Worm (Caenorhabditis elegans) whole organism, L1 larva: ENCODE measurements around the gene H04D03.7.
A peak's percentile ranks its signal among the peaks of the same experiment; 100 is the strongest.

ENCODE experiments used
- C16A3.4 ChIP-seq: fragments of 150-350 bp; optimal IDR thresholded peaks from 2 replicates; lab custom pipeline; 2014; ENCODE audit warnings: missing biosample characterization, missing genetic modification characterization
- F16B12.6 ChIP-seq: fragments of 150-350 bp; optimal IDR thresholded peaks from 2 replicates; lab custom pipeline; 2014; ENCODE audit warnings: missing biosample characterization, missing genetic modification characterization
- aha-1 ChIP-seq: fragments of 150-350 bp; optimal IDR thresholded peaks from 2 replicates; lab custom pipeline; 2014; ENCODE audit warnings: missing biosample characterization, missing genetic modification characterization
- blmp-1 ChIP-seq: fragments of 150-350 bp; optimal IDR thresholded peaks from 2 replicates; lab custom pipeline; 2014; ENCODE audit warnings: missing biosample characterization, missing genetic modification characterization
- ceh-8 ChIP-seq: fragments of 200-800 bp; sonication (Bioruptor generic); optimal IDR thresholded peaks from 2 replicates; lab custom pipeline; 2018; ENCODE audit warnings: mild to moderate bottlenecking, missing genetic modification characterization, moderate library complexity, missing compliant biosample characterization
- ceh-90 ChIP-seq: sonication (generic microtip); optimal IDR thresholded peaks from 2 replicates; lab custom pipeline; 2016; ENCODE audit warnings: missing genetic modification characterization, missing compliant biosample characterization
- dpl-1 ChIP-seq, 3 experiments: fragments of 150-350 bp in 2 of 3; sonication (generic microtip) in 1 of 3; optimal IDR thresholded peaks; 2 replicates each; lab custom pipeline; 2014 to 2017; ENCODE audit warnings: missing biosample characterization in 3 of 3, missing genetic modification characterization in 3 of 3, missing genetic modification reagents in 3 of 3
- efl-1 ChIP-seq, 4 experiments: fragments of 150-350 bp; optimal IDR thresholded peaks in 3 of 4; peaks in 1 of 4; 1 replicate in 1 of 4; 2 replicates in 3 of 4; lab custom pipeline; 2014; ENCODE audit warnings: missing biosample characterization in 2 of 4, missing genetic modification characterization in 2 of 4, missing genetic modification reagents in 2 of 4
- efl-3 ChIP-seq: fragments of 200-800 bp; sonication (Bioruptor generic); optimal IDR thresholded peaks from 2 replicates; lab custom pipeline; 2018; ENCODE audit warnings: mild to moderate bottlenecking, missing genetic modification characterization, missing compliant biosample characterization
- elt-2 ChIP-seq: sonication (generic microtip); optimal IDR thresholded peaks from 2 replicates; lab custom pipeline; 2016; ENCODE audit warnings: missing genetic modification characterization, mild to moderate bottlenecking, inconsistent platforms, missing compliant biosample characterization, missing genetic modification reagents
- elt-3 ChIP-seq, 6 experiments: fragments of 150-350 bp in 1 of 6; sonication (generic microtip); optimal IDR thresholded peaks; 2 replicates each; lab custom pipeline; 2017 to 2018; ENCODE audit warnings: missing biosample characterization in 6 of 6, missing genetic modification characterization in 6 of 6, inconsistent platforms in 1 of 6
- grh-1 ChIP-seq: fragments of 200-800 bp; sonication (Bioruptor generic); IDR thresholded peaks from 2 replicates; pipeline ENCODE4 v1.3.6; 2022; ENCODE audit warnings: missing genetic modification reagents, missing genetic modification characterization, missing compliant biosample characterization
- hlh-17 ChIP-seq: fragments of 200-800 bp; sonication (Bioruptor generic); optimal IDR thresholded peaks from 2 replicates; lab custom pipeline; 2018; ENCODE audit warnings: missing genetic modification characterization, mild to moderate bottlenecking, missing compliant biosample characterization, moderate library complexity, borderline replicate concordance
- hlh-4 ChIP-seq: sonication (generic microtip); optimal IDR thresholded peaks from 2 replicates; lab custom pipeline; 2016; ENCODE audit warnings: mild to moderate bottlenecking, missing genetic modification characterization, missing compliant biosample characterization
- hpl-2 ChIP-seq: fragments of 150-350 bp; optimal IDR thresholded peaks from 2 replicates; lab custom pipeline; 2014; ENCODE audit warnings: missing biosample characterization, missing genetic modification reagents, missing genetic modification characterization
- irx-1 ChIP-seq: sonication (generic microtip); optimal IDR thresholded peaks from 2 replicates; lab custom pipeline; 2016; ENCODE audit warnings: missing genetic modification characterization, missing compliant biosample characterization
- lin-13 ChIP-seq: fragments of 150-350 bp; optimal IDR thresholded peaks from 2 replicates; lab custom pipeline; 2014; ENCODE audit warnings: missing biosample characterization, missing genetic modification reagents, missing genetic modification characterization
- lin-14 ChIP-seq: fragments of 200-800 bp; sonication (Bioruptor generic); optimal IDR thresholded peaks from 2 replicates; lab custom pipeline; 2018; ENCODE audit warnings: mild to moderate bottlenecking, missing genetic modification characterization, moderate library complexity, missing compliant biosample characterization
- lin-35 ChIP-seq, 2 experiments: fragments of 150-350 bp; optimal IDR thresholded peaks; 2 replicates each; lab custom pipeline; 2014; ENCODE audit warnings: missing biosample characterization in 2 of 2, missing genetic modification characterization in 2 of 2, missing genetic modification reagents in 2 of 2
- lsy-2 ChIP-seq, 2 experiments: fragments of 150-350 bp; optimal IDR thresholded peaks; 2 replicates each; lab custom pipeline; 2014; ENCODE audit warnings: missing biosample characterization in 2 of 2, missing genetic modification characterization in 2 of 2
- mdl-1 ChIP-seq, 2 experiments: fragments of 150-350 bp; optimal IDR thresholded peaks; 2 replicates each; lab custom pipeline; 2014 to 2017; ENCODE audit warnings: missing biosample characterization in 2 of 2, missing genetic modification characterization in 2 of 2, inconsistent platforms in 1 of 2
- mef-2 ChIP-seq: fragments of 150-350 bp; optimal IDR thresholded peaks from 2 replicates; lab custom pipeline; 2014; ENCODE audit warnings: missing biosample characterization, missing genetic modification characterization
- mep-1 ChIP-seq: fragments of 150-350 bp; optimal IDR thresholded peaks from 2 replicates; lab custom pipeline; 2014; ENCODE audit warnings: missing biosample characterization, missing genetic modification characterization
- nhr-11 ChIP-seq: fragments of 150-350 bp; optimal IDR thresholded peaks from 2 replicates; lab custom pipeline; 2014; ENCODE audit warnings: missing biosample characterization, missing genetic modification characterization
- nhr-20 ChIP-seq: sonication (generic microtip); optimal IDR thresholded peaks from 2 replicates; lab custom pipeline; 2016; ENCODE audit warnings: mild to moderate bottlenecking, missing genetic modification characterization, missing compliant biosample characterization
- nhr-47 ChIP-seq: sonication (generic microtip); optimal IDR thresholded peaks from 2 replicates; lab custom pipeline; 2016; ENCODE audit warnings: mild to moderate bottlenecking, missing genetic modification characterization, moderate library complexity, missing compliant biosample characterization
- nhr-71 ChIP-seq: sonication (generic microtip); optimal IDR thresholded peaks from 2 replicates; lab custom pipeline; 2016; ENCODE audit warnings: mild to moderate bottlenecking, missing genetic modification characterization, moderate library complexity, missing compliant biosample characterization
- nhr-76 ChIP-seq: sonication (generic microtip); optimal IDR thresholded peaks from 2 replicates; lab custom pipeline; 2017; ENCODE audit warnings: missing biosample characterization, missing genetic modification characterization
- nhr-85 ChIP-seq: sonication (generic microtip); peaks from one replicate; lab custom pipeline; 2016; ENCODE audit warnings: missing genetic modification characterization, inconsistent platforms, missing compliant biosample characterization
- nhr-90 ChIP-seq: sonication (generic microtip); optimal IDR thresholded peaks from 2 replicates; lab custom pipeline; 2016; ENCODE audit warnings: mild to moderate bottlenecking, missing genetic modification characterization, missing compliant biosample characterization; ENCODE audit not compliant: poor library complexity
- pag-3 ChIP-seq: sonication (generic microtip); optimal IDR thresholded peaks from 2 replicates; lab custom pipeline; 2017; ENCODE audit warnings: missing genetic modification characterization, mild to moderate bottlenecking, missing compliant biosample characterization, antibody characterized with exemption, borderline replicate concordance; ENCODE audit not compliant: insufficient read depth
- pax-3 ChIP-seq: fragments of 200-800 bp; sonication (Bioruptor generic); optimal IDR thresholded peaks from 2 replicates; lab custom pipeline; 2018; ENCODE audit warnings: mild to moderate bottlenecking, missing genetic modification characterization, moderate library complexity, missing compliant biosample characterization
- rnt-1 ChIP-seq: sonication (generic microtip); optimal IDR thresholded peaks from 2 replicates; lab custom pipeline; 2016; ENCODE audit warnings: mild to moderate bottlenecking, missing genetic modification characterization, moderate library complexity, missing compliant biosample characterization
- skn-1 ChIP-seq: fragments of 150-350 bp; optimal IDR thresholded peaks from 2 replicates; lab custom pipeline; 2014; ENCODE audit warnings: missing biosample characterization, missing genetic modification characterization
- snu-23 ChIP-seq: sonication (generic microtip); optimal IDR thresholded peaks from 2 replicates; lab custom pipeline; 2016; ENCODE audit warnings: missing genetic modification characterization, missing compliant biosample characterization
- sup-37 ChIP-seq: fragments of 200-800 bp; sonication (Bioruptor generic); optimal IDR thresholded peaks from 2 replicates; lab custom pipeline; 2018; ENCODE audit warnings: mild to moderate bottlenecking, missing genetic modification characterization, missing compliant biosample characterization
- tbx-2 ChIP-seq: sonication (generic microtip); optimal IDR thresholded peaks from 2 replicates; lab custom pipeline; 2016; ENCODE audit warnings: missing genetic modification characterization, missing compliant biosample characterization
- tlp-1 ChIP-seq: fragments of 150-350 bp; optimal IDR thresholded peaks from 2 replicates; lab custom pipeline; 2014; ENCODE audit warnings: missing biosample characterization, missing genetic modification characterization
- unc-130 ChIP-seq: fragments of 150-350 bp; optimal IDR thresholded peaks from 2 replicates; lab custom pipeline; 2017; ENCODE audit warnings: missing biosample characterization, missing genetic modification characterization, inconsistent platforms
- unc-62 ChIP-seq: fragments of 150-350 bp; optimal IDR thresholded peaks from 2 replicates; lab custom pipeline; 2014; ENCODE audit warnings: missing biosample characterization, missing genetic modification reagents, missing genetic modification characterization
- xbp-1 ChIP-seq: sonication (generic microtip); optimal IDR thresholded peaks from 2 replicates; lab custom pipeline; 2016; ENCODE audit warnings: missing genetic modification characterization, missing compliant biosample characterization
- zip-4 ChIP-seq: fragments of 200-800 bp; sonication (Bioruptor generic); optimal IDR thresholded peaks from 2 replicates; lab custom pipeline; 2018; ENCODE audit warnings: mild to moderate bottlenecking, missing genetic modification characterization, moderate library complexity, missing compliant biosample characterization
- ztf-11 ChIP-seq, 2 experiments: sonication (generic microtip); optimal IDR thresholded peaks; 2 replicates each; lab custom pipeline; 2016 to 2017; ENCODE audit warnings: missing genetic modification characterization in 2 of 2, missing biosample characterization in 1 of 2, missing compliant biosample characterization in 1 of 2

H04D03.7 gene

DNA sequence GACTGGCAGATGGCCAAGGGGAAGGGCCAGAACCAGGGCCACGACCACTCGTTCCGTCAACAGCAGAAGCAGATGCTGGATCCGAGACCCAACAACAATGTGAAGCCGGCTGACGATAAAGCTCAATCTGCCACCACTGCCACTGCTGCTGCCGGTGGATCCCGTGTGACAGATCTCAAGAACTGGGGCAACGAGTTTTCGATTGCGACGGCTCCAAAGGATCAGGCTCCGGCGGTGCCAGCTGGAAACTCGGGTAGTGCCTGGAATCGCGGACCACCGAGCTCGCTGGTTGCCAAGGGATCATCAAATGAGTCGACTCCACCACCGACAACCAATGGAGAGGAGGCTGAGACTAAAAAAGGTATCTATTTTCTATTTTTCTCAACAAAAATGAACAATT is 17.8 kb upstream of the H04D03.7 start:
- TF ChIP-seq elt-2 (tag; lab: Kevin White, UChicago) (no peak), F16B12.6 (tag; lab: Kevin White, UChicago) (no peak), ceh-90 (tag; lab: Kevin White, UChicago) (no peak), hpl-2 (GFP tag; lab: Kevin White, UChicago) (no peak)

DNA sequence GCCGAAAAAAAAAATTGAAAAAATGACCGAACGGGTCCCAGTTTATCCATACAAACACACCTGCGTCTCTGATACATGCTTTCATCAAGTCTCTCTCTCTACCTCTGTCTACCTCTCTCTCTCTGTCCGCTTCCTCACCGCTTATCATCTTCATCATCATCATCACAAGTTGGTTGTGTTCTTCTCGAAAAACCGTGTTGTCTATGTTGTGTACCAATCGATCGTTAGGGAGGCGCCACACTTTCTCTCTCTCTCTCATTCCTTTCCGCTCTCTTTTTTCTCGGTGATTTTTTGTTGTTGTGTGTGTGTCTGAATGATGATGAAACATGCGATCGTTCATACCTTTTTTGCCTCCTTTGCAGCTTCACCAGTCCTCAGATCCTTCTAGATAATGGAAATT is 17.0 kb upstream of the H04D03.7 start:
- TF ChIP-seq lin-35 (GFP tag; optimal IDR thresholded peaks at IDR 0.05; lab: Kevin White, UChicago) (peak in 1 of 2 experiments; percentile 70), hlh-17 (no peak), hlh-4 (tag; lab: Kevin White, UChicago) (no peak), mep-1 (tag; lab: Kevin White, UChicago) (peak; percentile 55), C16A3.4 (peak; percentile 9), nhr-76 (tag; lab: Kevin White, UChicago) (no peak), xbp-1 (tag; lab: Kevin White, UChicago) (no peak), nhr-47 (tag; lab: Kevin White, UChicago) (no peak), efl-3 (GFP tag; lab: Kevin White, UChicago) (no peak), skn-1 (peak; percentile 69), tbx-2 (tag; lab: Kevin White, UChicago) (no peak), elt-3 (tag; optimal IDR thresholded peaks at IDR 0.05; lab: Kevin White, UChicago) (peak in 2 of 6 experiments; percentile 0 to 72), nhr-90 (tag; lab: Kevin White, UChicago) (peak; percentile 27), dpl-1 (GFP tag; optimal IDR thresholded peaks at IDR 0.05; lab: Kevin White, UChicago) (peak in 1 of 3 experiments; percentile 23), nhr-85 (tag; lab: Kevin White, UChicago) (no peak), aha-1 (no peak), rnt-1 (tag; lab: Kevin White, UChicago) (peak; percentile 32), ztf-11 (tag; optimal IDR thresholded peaks at IDR 0.05; lab: Kevin White, UChicago) (no peak), irx-1 (no peak), zip-4 (no peak), ceh-8 (GFP tag; lab: Kevin White, UChicago) (no peak), pag-3 (tag; lab: Kevin White, UChicago) (no peak), efl-1 (optimal IDR thresholded peaks at IDR 0.05; lab: Kevin White, UChicago) (peak; percentile 3 to 12), efl-1 (GFP tag; optimal IDR thresholded peaks at IDR 0.05 in 1 of 2; lab: Kevin White, UChicago) (peak in 1 of 2 experiments; percentile 89), tlp-1 (tag; lab: Kevin White, UChicago) (no peak), nhr-71 (tag; lab: Kevin White, UChicago) (peak; percentile 28), unc-130 (tag; lab: Kevin White, UChicago) (no peak), lsy-2 (tag; optimal IDR thresholded peaks at IDR 0.05; lab: Kevin White, UChicago) (peak in 1 of 2 experiments; percentile 43), nhr-11 (no peak), sup-37 (GFP tag; lab: Kevin White, UChicago) (no peak), elt-2 (tag; lab: Kevin White, UChicago) (no peak), mef-2 (tag; lab: Kevin White, UChicago) (no peak), nhr-20 (tag; lab: Kevin White, UChicago) (peak; percentile 17), mdl-1 (tag; optimal IDR thresholded peaks at IDR 0.05; lab: Kevin White, UChicago) (peak in 1 of 2 experiments; percentile 31), pax-3 (tag; lab: Kevin White, UChicago) (no peak), lin-14 (GFP tag; lab: Kevin White, UChicago) (peak; percentile 69), unc-62 (GFP tag; lab: Kevin White, UChicago) (no peak), lin-13 (GFP tag; lab: Kevin White, UChicago) (no peak), grh-1 (GFP tag; lab: Robert Waterston, UW) (no peak), blmp-1 (tag; lab: Kevin White, UChicago) (peak; percentile 91), snu-23 (GFP tag; lab: Kevin White, UChicago) (peak; percentile 60)
